Fruit fly (Drosophila melanogaster) whole organism, embryonic: ENCODE data around the gene CG6928.

Source experiments
- Abd-B ChIP-seq: fragments of 200-800 bp; sonication (Bioruptor generic); optimal IDR thresholded peaks from 2 replicates; lab custom pipeline; 2018; ENCODE audit warnings: missing biosample characterization, mild to moderate bottlenecking, missing genetic modification characterization, moderate library complexity
- Awh ChIP-seq: fragments of 200-800 bp; sonication (Bioruptor generic); IDR thresholded peaks from 2 replicates; pipeline ENCODE4, ENCODE4 v1.3.6; 2022; ENCODE audit warnings: missing biosample characterization, missing genetic modification characterization
- B-H2 ChIP-seq: fragments of 200-800 bp; sonication (Bioruptor generic); optimal IDR thresholded peaks from 2 replicates; lab custom pipeline; 2018; ENCODE audit warnings: missing biosample characterization, mild to moderate bottlenecking, missing genetic modification characterization
- CG11560 ChIP-seq: fragments of 200-800 bp; sonication (Bioruptor generic); IDR thresholded peaks from 3 replicates; pipeline ENCODE4 v1.3.6; 2022; ENCODE audit warnings: missing biosample characterization, missing genetic modification characterization
- CG12659 ChIP-seq: fragments of 200-800 bp; sonication (Bioruptor generic); optimal IDR thresholded peaks from 3 replicates; lab custom pipeline; 2017; ENCODE audit warnings: mild to moderate bottlenecking, missing biosample characterization, missing genetic modification reagents, missing genetic modification characterization
- CG12769 ChIP-seq: fragments of 200-800 bp; sonication (Bioruptor generic); optimal IDR thresholded peaks from 2 replicates; lab custom pipeline; 2019; ENCODE audit warnings: missing biosample characterization, mild to moderate bottlenecking, missing genetic modification characterization, moderate library complexity
- CG13894 ChIP-seq: fragments of 200-800 bp; sonication (Bioruptor generic); optimal IDR thresholded peaks from 3 replicates; lab custom pipeline; 2018; ENCODE audit warnings: missing biosample characterization, mild to moderate bottlenecking, missing genetic modification characterization, moderate library complexity
- CG1792 ChIP-seq: fragments of 200-800 bp; sonication (Bioruptor generic); optimal IDR thresholded peaks from 2 replicates; lab custom pipeline; 2016; ENCODE audit warnings: missing biosample characterization, missing genetic modification characterization
- CG2116 ChIP-seq: fragments of 200-800 bp; sonication (Bioruptor generic); optimal IDR thresholded peaks from 3 replicates; lab custom pipeline; 2018; ENCODE audit warnings: missing biosample characterization, mild to moderate bottlenecking, missing genetic modification characterization
- CG2712 ChIP-seq: fragments of 200-800 bp; optimal IDR thresholded peaks from 3 replicates; lab custom pipeline; 2019; ENCODE audit warnings: missing biosample characterization, mild to moderate bottlenecking, missing genetic modification characterization, moderate library complexity
- CG3995 ChIP-seq: fragments of 200-800 bp; sonication (Bioruptor generic); optimal IDR thresholded peaks from 3 replicates; lab custom pipeline; 2016; ENCODE audit warnings: missing biosample characterization, missing genetic modification characterization
- CG6683 ChIP-seq: fragments of 200-800 bp; sonication (Bioruptor generic); optimal IDR thresholded peaks from 2 replicates; lab custom pipeline; 2017; ENCODE audit warnings: missing biosample characterization, mild to moderate bottlenecking, missing genetic modification characterization, missing genetic modification reagents
- CG6813 ChIP-seq: fragments of 200-800 bp; sonication (Bioruptor generic); optimal IDR thresholded peaks from 2 replicates; lab custom pipeline; 2017; ENCODE audit warnings: missing biosample characterization, missing genetic modification characterization, mild to moderate bottlenecking, moderate library complexity, missing genetic modification reagents
- CG7745 ChIP-seq: fragments of 200-800 bp; sonication (Bioruptor generic); optimal IDR thresholded peaks from 2 replicates; lab custom pipeline; 2018; ENCODE audit warnings: missing biosample characterization, mild to moderate bottlenecking, missing genetic modification characterization, moderate library complexity
- CG8478 ChIP-seq: fragments of >200 bp; optimal IDR thresholded peaks from 2 replicates; lab custom pipeline; 2018
- CG9876 ChIP-seq: fragments of 200-800 bp; sonication (Bioruptor generic); optimal IDR thresholded peaks from 2 replicates; lab custom pipeline; 2016; ENCODE audit warnings: missing biosample characterization, missing genetic modification characterization
- Dek ChIP-seq: fragments of 200-800 bp; sonication (Bioruptor generic); optimal IDR thresholded peaks from 3 replicates; lab custom pipeline; 2019; ENCODE audit warnings: missing biosample characterization, mild to moderate bottlenecking, missing genetic modification characterization, moderate library complexity
- Doc3 ChIP-seq: fragments of 200-800 bp; sonication (Bioruptor generic); IDR thresholded peaks from 3 replicates; pipeline ENCODE4 v1.3.6; 2022; ENCODE audit warnings: missing biosample characterization, missing genetic modification characterization; ENCODE audit not compliant: partially characterized antibody
- Gsc ChIP-seq: fragments of 200-800 bp; sonication (Bioruptor generic); IDR thresholded peaks from 2 replicates; pipeline ENCODE4 v1.3.6; 2022; ENCODE audit warnings: missing biosample characterization, missing genetic modification characterization
- HHEX ChIP-seq: fragments of 200-800 bp; sonication (Bioruptor generic); optimal IDR thresholded peaks from 3 replicates; lab custom pipeline; 2017; ENCODE audit warnings: missing biosample characterization, mild to moderate bottlenecking, missing genetic modification characterization, missing genetic modification reagents
- HLH4C ChIP-seq: fragments of 200-800 bp; sonication (Bioruptor generic); IDR thresholded peaks from 3 replicates; pipeline ENCODE4 v1.3.6; 2022; ENCODE audit warnings: missing biosample characterization, missing genetic modification characterization; ENCODE audit not compliant: partially characterized antibody
- Hr3 ChIP-seq: fragments of 200-800 bp; sonication (Bioruptor generic); optimal IDR thresholded peaks from 3 replicates; lab custom pipeline; 2016; ENCODE audit warnings: missing biosample characterization, missing genetic modification characterization
- Hr78 ChIP-seq, 2 experiments: fragments of 200-800 bp in 1 of 2; fragments of >200 bp in 1 of 2; sonication (Bioruptor generic) in 1 of 2; optimal IDR thresholded peaks; 2 replicates each; lab custom pipeline; 2017 to 2019; ENCODE audit warnings: missing biosample characterization in 2 of 2, missing genetic modification characterization in 2 of 2, mild to moderate bottlenecking in 1 of 2, moderate library complexity in 1 of 2
- Myb ChIP-seq: fragments of 200-800 bp; sonication (Bioruptor generic); optimal IDR thresholded peaks from 2 replicates; lab custom pipeline; 2016; ENCODE audit warnings: missing biosample characterization, missing genetic modification characterization
- Tbp ChIP-seq: fragments of >200 bp; optimal IDR thresholded peaks from 2 replicates; lab custom pipeline; 2018; ENCODE audit warnings: missing biosample characterization, missing genetic modification characterization
- Xbp1 ChIP-seq: fragments of 200-800 bp; sonication (Bioruptor generic); optimal IDR thresholded peaks from 3 replicates; lab custom pipeline; 2016; ENCODE audit warnings: missing biosample characterization, mild to moderate bottlenecking, missing genetic modification characterization
- abd-A ChIP-seq: fragments of 200-800 bp; sonication (Bioruptor generic); optimal IDR thresholded peaks from 3 replicates; lab custom pipeline; 2019; ENCODE audit warnings: missing biosample characterization, mild to moderate bottlenecking, missing genetic modification characterization, moderate library complexity
- bowl ChIP-seq: fragments of 200-800 bp; sonication (Bioruptor generic); IDR thresholded peaks from 2 replicates; pipeline ENCODE4 v1.3.6; 2022; ENCODE audit warnings: missing biosample characterization, missing genetic modification characterization
- chinmo ChIP-seq: fragments of 200-800 bp; sonication (Bioruptor generic); IDR thresholded peaks from 4 replicates; pipeline ENCODE4 v1.3.6; 2022; ENCODE audit warnings: missing biosample characterization, missing genetic modification characterization; ENCODE audit not compliant: partially characterized antibody
- da ChIP-seq: fragments of 200-800 bp; sonication (Bioruptor generic); optimal IDR thresholded peaks from 2 replicates; lab custom pipeline; 2016; ENCODE audit warnings: missing biosample characterization, missing genetic modification characterization
- dimm ChIP-seq: fragments of 200-800 bp; sonication (Bioruptor generic); IDR thresholded peaks from 2 replicates; pipeline ENCODE4 v1.3.6; 2022; ENCODE audit warnings: missing biosample characterization, missing genetic modification characterization
- emc ChIP-seq: fragments of 200-800 bp; sonication (Bioruptor generic); optimal IDR thresholded peaks from 2 replicates; lab custom pipeline; 2016; ENCODE audit warnings: missing biosample characterization, missing genetic modification characterization
- fd64A ChIP-seq: fragments of 200-800 bp; sonication (Bioruptor generic); optimal IDR thresholded peaks from 3 replicates; lab custom pipeline; 2018; ENCODE audit warnings: missing biosample characterization, mild to moderate bottlenecking, missing genetic modification characterization
- gsb-n ChIP-seq: fragments of 200-800 bp; sonication (Bioruptor generic); optimal IDR thresholded peaks from 3 replicates; lab custom pipeline; 2018; ENCODE audit warnings: missing biosample characterization, mild to moderate bottlenecking, missing genetic modification characterization
- gt ChIP-seq: fragments of 200-800 bp; sonication (Bioruptor generic); IDR thresholded peaks from 2 replicates; pipeline ENCODE4 v1.3.6; 2022; ENCODE audit warnings: missing biosample characterization, missing genetic modification characterization
- jigr1 ChIP-seq: fragments of 200-800 bp; sonication (Bioruptor generic); IDR thresholded peaks from 3 replicates; pipeline ENCODE4 v1.3.6; 2022; ENCODE audit warnings: missing biosample characterization, missing genetic modification characterization
- jumu ChIP-seq: fragments of 200-800 bp; sonication (Bioruptor generic); optimal IDR thresholded peaks from 3 replicates; lab custom pipeline; 2016; ENCODE audit warnings: missing biosample characterization, missing genetic modification characterization
- ken ChIP-seq: fragments of 200-800 bp; sonication (Bioruptor generic); IDR thresholded peaks from 3 replicates; pipeline ENCODE4 v1.3.6; 2022; ENCODE audit warnings: missing biosample characterization, missing genetic modification characterization
- mirr ChIP-seq: fragments of 200-800 bp; sonication (Bioruptor generic); optimal IDR thresholded peaks from 3 replicates; lab custom pipeline; 2018; ENCODE audit warnings: missing biosample characterization, mild to moderate bottlenecking, missing genetic modification characterization
- oc ChIP-seq: fragments of 200-800 bp; sonication (Bioruptor generic); optimal IDR thresholded peaks from 2 replicates; lab custom pipeline; 2018; ENCODE audit warnings: missing biosample characterization, mild to moderate bottlenecking, missing genetic modification characterization, moderate library complexity
- rib ChIP-seq: fragments of 200-800 bp; sonication (Bioruptor generic); IDR thresholded peaks from 2 replicates; pipeline ENCODE4 v1.3.6; 2022; ENCODE audit warnings: missing biosample characterization, missing genetic modification characterization
- ro ChIP-seq: fragments of 200-800 bp; sonication (Bioruptor generic); IDR thresholded peaks from 2 replicates; pipeline ENCODE4 v1.3.6; 2022; ENCODE audit warnings: missing biosample characterization, missing genetic modification characterization
- schlank ChIP-seq: fragments of 200-800 bp; sonication (Bioruptor generic); optimal IDR thresholded peaks from 2 replicates; lab custom pipeline; 2018; ENCODE audit warnings: missing biosample characterization, mild to moderate bottlenecking, missing genetic modification characterization
- sd ChIP-seq: fragments of 200-800 bp; sonication (Bioruptor generic); optimal IDR thresholded peaks from 3 replicates; lab custom pipeline; 2018; ENCODE audit warnings: missing biosample characterization, mild to moderate bottlenecking, missing genetic modification characterization, moderate library complexity
- seq ChIP-seq: fragments of 200-800 bp; sonication (Bioruptor generic); IDR thresholded peaks from 2 replicates; pipeline ENCODE4 v1.3.6; 2022; ENCODE audit warnings: missing biosample characterization, missing genetic modification characterization
- sr ChIP-seq: fragments of 200-800 bp; sonication (Bioruptor generic); IDR thresholded peaks from 3 replicates; pipeline ENCODE4 v1.3.6; 2022; ENCODE audit warnings: missing biosample characterization, missing genetic modification characterization
- toy ChIP-seq: fragments of 200-800 bp; sonication (Bioruptor generic); IDR thresholded peaks from 2 replicates; pipeline ENCODE4 v1.3.6; 2022; ENCODE audit warnings: missing biosample characterization, missing genetic modification characterization
- vvl ChIP-seq: fragments of 200-800 bp; sonication (Bioruptor generic); IDR thresholded peaks from 2 replicates; pipeline ENCODE4 v1.3.6; 2022; ENCODE audit warnings: missing biosample characterization, missing genetic modification characterization

CG6928 gene

dm6 chr3L:12032257-12032656 is 29.3 kb downstream of the CG6928 start, which contains the start of gene CG43993 (continued):
- TF ChIP-seq HHEX (GFP tag; lab: Kevin White, UChicago): no peak
- TF ChIP-seq HLH4C (GFP tag; lab: Robert Waterston, UW): no peak
- no peak for TF ChIP-seq Hr3 (GFP tag; lab: Kevin White, UChicago)
- no peak for TF ChIP-seq CG2712 (tag; lab: Kevin White, UChicago)
- TF ChIP-seq da (GFP tag; lab: Kevin White, UChicago): no peak

dm6 chr3L:12036658-12037057 is 33.7 kb downstream of the CG6928 start:
- TF ChIP-seq vvl (GFP tag; lab: Robert Waterston, UW): peak; percentile 64; the same call in 1 of the 2 replicates
- TF ChIP-seq CG9876: no peak
- TF ChIP-seq CG8478 (lab: Kevin White, UChicago): no peak
- peak; percentile 42 for TF ChIP-seq abd-A (tag; lab: Kevin White, UChicago)
- TF ChIP-seq B-H2 (GFP tag; lab: Kevin White, UChicago): no peak
- TF ChIP-seq gsb-n (tag; lab: Kevin White, UChicago): no peak
- no peak for TF ChIP-seq ro (GFP tag; lab: Robert Waterston, UW)
- TF ChIP-seq Gsc (GFP tag; lab: Robert Waterston, UW): no peak
- TF ChIP-seq dimm (GFP tag; lab: Robert Waterston, UW): no peak
- peak; percentile 46 for TF ChIP-seq sd (tag; lab: Kevin White, UChicago)
- no peak for TF ChIP-seq mirr
- peak; percentile 11 for TF ChIP-seq oc
- no peak for TF ChIP-seq CG11560 (tag; lab: Robert Waterston, UW)
- no peak for TF ChIP-seq sr (GFP tag; lab: Robert Waterston, UW)
- 0 out of 4 replicates have a peak, but pooled peaks have one; percentile 33 for TF ChIP-seq chinmo (GFP tag; lab: Robert Waterston, UW)
- peak; percentile 91 for TF ChIP-seq Awh (GFP tag; lab: Robert Waterston, UW)
- no peak for TF ChIP-seq rib (GFP tag; lab: Robert Waterston, UW)
- TF ChIP-seq CG6813 (GFP tag; lab: Kevin White, UChicago): no peak
- peak; percentile 50 for TF ChIP-seq CG7745 (tag; lab: Kevin White, UChicago)
- TF ChIP-seq Abd-B (GFP tag; lab: Kevin White, UChicago): no peak
- no peak for TF ChIP-seq jumu
- TF ChIP-seq fd64A (GFP tag; lab: Kevin White, UChicago): no peak
- TF ChIP-seq Xbp1 (GFP tag; lab: Kevin White, UChicago): no peak
- TF ChIP-seq, all 482 proteins: peak for 7

DNA sequence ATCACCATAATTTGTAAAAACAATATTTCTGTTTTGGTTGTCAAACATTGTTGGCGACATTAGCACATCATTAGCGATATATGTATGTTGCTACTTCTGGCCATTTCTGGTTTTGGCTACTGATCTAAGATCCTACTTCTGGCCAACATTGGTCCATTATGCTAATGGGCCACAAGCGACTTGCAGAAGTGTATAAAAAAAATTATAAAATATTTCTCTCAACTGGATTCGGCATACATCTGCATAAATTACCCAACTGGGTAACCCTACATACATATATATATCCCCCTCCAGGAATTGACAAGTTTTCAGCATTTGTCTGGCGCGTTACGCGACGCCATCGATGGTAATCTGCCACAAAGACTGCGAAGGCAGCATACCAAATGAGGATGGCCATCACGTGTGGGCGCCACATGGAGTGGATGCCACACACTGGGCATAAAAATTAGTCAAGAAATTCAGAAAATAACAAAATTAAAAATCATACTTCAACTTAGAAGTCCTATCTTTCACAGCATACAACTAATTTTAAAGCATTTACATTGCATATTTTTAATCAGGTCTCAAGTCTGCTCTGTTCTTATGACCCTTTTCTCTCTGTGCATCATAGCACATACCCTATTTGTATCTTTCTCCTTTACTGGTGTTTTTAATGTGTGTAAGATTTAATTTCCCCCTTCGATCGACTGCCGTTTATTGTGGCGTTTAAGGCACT is 34.7 kb downstream of the CG6928 start:
- TF ChIP-seq seq (GFP tag; lab: Robert Waterston, UW) (no peak), gt (GFP tag; lab: Robert Waterston, UW) (0 out of 2 replicates have a peak, but pooled peaks have one; percentile 43), schlank (no peak), CG1792 (GFP tag; lab: Kevin White, UChicago) (peak; percentile 36), CG12659 (GFP tag; lab: Kevin White, UChicago) (no peak), Dek (no peak), CG3995 (GFP tag; lab: Kevin White, UChicago) (no peak), Doc3 (GFP tag; lab: Robert Waterston, UW) (no peak), Myb (no peak), CG2116 (GFP tag; lab: Kevin White, UChicago) (no peak), CG13894 (tag; lab: Kevin White, UChicago) (peak; percentile 66), CG6683 (GFP tag; lab: Kevin White, UChicago) (no peak), jigr1 (no peak), B-H2 (GFP tag; lab: Kevin White, UChicago) (no peak), bowl (GFP tag; lab: Robert Waterston, UW) (no peak), ken (no peak), CG12769 (tag; lab: Kevin White, UChicago) (peak; percentile 21), toy (GFP tag; lab: Robert Waterston, UW) (no peak), Tbp (GFP tag; lab: Kevin White, UChicago) (no peak), emc (no peak), Hr78 (GFP tag; optimal IDR thresholded peaks at IDR 0.05; lab: Kevin White, UChicago) (no peak)
